Fruit fly (Drosophila melanogaster): ENCODE data around the gene CG7248.

- TF ChIP-seq CG13204 (GFP tag; optimal IDR thresholded peaks at IDR 0.05) (no peak), CG8301 (tag; optimal IDR thresholded peaks at IDR 0.05) (no peak), Pif1B (GFP tag; optimal IDR thresholded peaks at IDR 0.05) (no peak), CG8159 (tag; optimal IDR thresholded peaks at IDR 0.05) (no peak), CG15710 (tag; optimal IDR thresholded peaks at IDR 0.05) (no peak), CG14655 (GFP tag; optimal IDR thresholded peaks at IDR 0.05) (no peak), CG34367 (tag; optimal IDR thresholded peaks at IDR 0.05) (no peak), CG17806 (tag; optimal IDR thresholded peaks at IDR 0.05) (no peak), CG9948 (tag; optimal IDR thresholded peaks at IDR 0.05) (no peak)
Observed at dm6 chr3L:11953217-11953616, 666 bp upstream of the CG7248 start, which contains the start of gene obst-G.

All from whole organism, pupa.